Worm (Caenorhabditis elegans): ENCODE measurements around the gene T07E3.3.
A peak's percentile ranks its signal among the peaks of the same experiment; 100 is the strongest.

T07E3.3 gene

ce11 chrIII:6895166-6895565 is 8.5 kb upstream of the T07E3.3 start (continued):
- TF ChIP-seq nhr-12 (tag; optimal IDR thresholded peaks at IDR 0.05) (no peak), tbx-2 (tag; optimal IDR thresholded peaks at IDR 0.05) (no peak), nhr-67 (tag; optimal IDR thresholded peaks at IDR 0.05) (no peak), pqm-1 (tag; optimal IDR thresholded peaks at IDR 0.05) (peak; percentile 79), unc-62 (GFP tag; optimal IDR thresholded peaks at IDR 0.05) (peak; percentile 19), elt-3 (tag; optimal IDR thresholded peaks at IDR 0.05) (peak; percentile 41 to 84 (median 77)), lin-39 (tag; optimal IDR thresholded peaks at IDR 0.05) (no peak), nhr-237 (tag; optimal IDR thresholded peaks at IDR 0.05) (no peak), skn-1 (tag; optimal IDR thresholded peaks at IDR 0.05) (no peak), jun-1 (tag; optimal IDR thresholded peaks at IDR 0.05) (no peak)

ce11 chrIII:6895677-6896076 is 8.0 kb upstream of the T07E3.3 start:
- no peak for TF ChIP-seq nhr-28 (tag; optimal IDR thresholded peaks at IDR 0.05)
- peak; percentile 18 for TF ChIP-seq pha-4 (tag; optimal IDR thresholded peaks at IDR 0.05)

- TF ChIP-seq nhr-11 (tag; optimal IDR thresholded peaks at IDR 0.05) (peak; percentile 58), nhr-43 (tag; optimal IDR thresholded peaks at IDR 0.05; ENCODE audit: poor library complexity, severe bottlenecking) (peak; percentile 68), fkh-2 (tag; optimal IDR thresholded peaks at IDR 0.05) (no peak), ZK546.5 (tag; optimal IDR thresholded peaks at IDR 0.05) (no peak), nhr-23 (tag; optimal IDR thresholded peaks at IDR 0.05) (peak; percentile 90), zag-1 (tag; optimal IDR thresholded peaks at IDR 0.05) (no peak), lsy-12 (tag; optimal IDR thresholded peaks at IDR 0.05) (no peak), R02D3.7 (tag; optimal IDR thresholded peaks at IDR 0.05) (no peak), ztf-4 (tag; optimal IDR thresholded peaks at IDR 0.05) (no peak), nhr-28 (tag; optimal IDR thresholded peaks at IDR 0.05) (no peak), nfya-1 (tag; optimal IDR thresholded peaks at IDR 0.05; ENCODE audit: insufficient read depth) (peak; percentile 88), nhr-67 (tag; optimal IDR thresholded peaks at IDR 0.05) (no peak), snpc-4 (tag; optimal IDR thresholded peaks at IDR 0.05) (no peak), mml-1 (tag; optimal IDR thresholded peaks at IDR 0.05) (peak; percentile 96), ztf-11 (tag; optimal IDR thresholded peaks at IDR 0.05) (no peak), nhr-237 (tag; optimal IDR thresholded peaks at IDR 0.05) (no peak), lin-15B (tag; optimal IDR thresholded peaks at IDR 0.05) (peak; percentile 38), sea-2 (GFP tag; optimal IDR thresholded peaks at IDR 0.05) (no peak), fos-1 (tag; optimal IDR thresholded peaks at IDR 0.05) (peak; percentile 34), egl-27 (tag; optimal IDR thresholded peaks at IDR 0.05) (peak; percentile 24), ama-1 (optimal IDR thresholded peaks at IDR 0.05) (no peak), nhr-25 (tag; optimal IDR thresholded peaks at IDR 0.05) (peak; percentile 82), ceh-9 (tag; optimal IDR thresholded peaks at IDR 0.05) (no peak), pqm-1 (tag; optimal IDR thresholded peaks at IDR 0.05) (peak; percentile 65), nhr-12 (tag; optimal IDR thresholded peaks at IDR 0.05) (no peak), skn-1 (tag; optimal IDR thresholded peaks at IDR 0.05) (no peak), tbx-2 (tag; optimal IDR thresholded peaks at IDR 0.05) (peak; percentile 25), eor-1 (tag; optimal IDR thresholded peaks at IDR 0.05) (no peak), elt-1 (tag; optimal IDR thresholded peaks at IDR 0.05) (no peak), egl-5 (tag; optimal IDR thresholded peaks at IDR 0.05) (no peak), hmg-11 (tag; optimal IDR thresholded peaks at IDR 0.05) (peak; percentile 77), pha-4 (tag; optimal IDR thresholded peaks at IDR 0.05) (peak; percentile 44), elt-2 (tag; optimal IDR thresholded peaks at IDR 0.05) (peak; percentile 54), fkh-10 (GFP tag; optimal IDR thresholded peaks at IDR 0.05) (no peak), nhr-77 (tag; optimal IDR thresholded peaks at IDR 0.05) (no peak), lin-39 (tag; optimal IDR thresholded peaks at IDR 0.05) (peak; percentile 78), ceh-28 (tag; optimal IDR thresholded peaks at IDR 0.05) (peak; percentile 47), jun-1 (tag; optimal IDR thresholded peaks at IDR 0.05) (peak; percentile 63), unc-62 (GFP tag; optimal IDR thresholded peaks at IDR 0.05) (no peak)
Observed at ce11 chrIII:6897587-6898064, 6.1 kb upstream of the T07E3.3 start, which contains the start of gene T07E3.4. Gene T07E3.4 (plus strand): TSS chrIII:6898014.
